Worm (Caenorhabditis elegans): ENCODE data around the gene T26H5.11.

DNA sequence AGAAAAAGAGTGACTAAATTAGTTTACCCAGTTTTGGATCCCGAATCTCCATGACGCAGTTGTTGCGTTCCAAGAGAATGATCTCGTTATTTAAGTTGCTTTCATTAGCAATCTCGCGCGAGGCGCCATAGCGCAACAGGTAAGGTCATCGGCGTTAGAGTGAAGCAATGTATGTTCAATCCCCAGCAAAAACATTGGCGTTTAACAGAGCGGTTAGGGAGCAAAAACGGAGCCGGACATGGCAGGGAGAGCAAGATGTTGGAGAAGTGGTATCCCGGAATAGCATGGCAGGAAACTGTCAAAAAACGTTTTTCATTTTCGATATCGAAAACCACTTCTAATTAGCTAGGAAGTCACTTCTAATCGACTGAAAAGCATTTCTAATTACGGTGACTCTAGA lies 10.2 kb upstream of the T26H5.11 start:
- TF ChIP-seq ceh-31 (tag; optimal IDR thresholded peaks at IDR 0.05) (no peak), elt-2 (tag; optimal IDR thresholded peaks at IDR 0.05) (no peak), dve-1 (tag; optimal IDR thresholded peaks at IDR 0.05) (no peak), nfya-1 (tag; optimal IDR thresholded peaks at IDR 0.05) (no peak), ets-4 (tag; optimal IDR thresholded peaks at IDR 0.05) (no peak)
